Worm (Caenorhabditis elegans) whole organism, L1 larva: ENCODE data around the gene mogs-1.

Source experiments
- C04F5.9 ChIP-seq: sonication (generic microtip); optimal IDR thresholded peaks from 2 replicates; lab custom pipeline; 2016; ENCODE audit warnings: missing genetic modification characterization, missing compliant biosample characterization
- C16A3.4 ChIP-seq: fragments of 150-350 bp; optimal IDR thresholded peaks from 2 replicates; lab custom pipeline; 2014; ENCODE audit warnings: missing biosample characterization, missing genetic modification characterization
- C34B4.2 ChIP-seq: sonication (generic microtip); optimal IDR thresholded peaks from 2 replicates; lab custom pipeline; 2017; ENCODE audit warnings: mild to moderate bottlenecking, missing genetic modification characterization, missing compliant biosample characterization
- aha-1 ChIP-seq: fragments of 150-350 bp; optimal IDR thresholded peaks from 2 replicates; lab custom pipeline; 2014; ENCODE audit warnings: missing biosample characterization, missing genetic modification characterization
- alr-1 ChIP-seq: fragments of 200-800 bp; sonication (Bioruptor generic); optimal IDR thresholded peaks from 2 replicates; lab custom pipeline; 2018; ENCODE audit warnings: borderline replicate concordance, mild to moderate bottlenecking, missing genetic modification characterization, missing compliant biosample characterization
- aly-2 ChIP-seq: fragments of 150-350 bp; optimal IDR thresholded peaks from 2 replicates; lab custom pipeline; 2014; ENCODE audit warnings: missing biosample characterization, missing genetic modification characterization
- ama-1 ChIP-seq: fragments of 150-350 bp; optimal IDR thresholded peaks from 2 replicates; lab custom pipeline; 2014
- ceh-63 ChIP-seq: fragments of 200-800 bp; sonication (Bioruptor generic); optimal IDR thresholded peaks from 2 replicates; lab custom pipeline; 2018; ENCODE audit warnings: mild to moderate bottlenecking, missing genetic modification characterization, missing compliant biosample characterization
- ceh-8 ChIP-seq: fragments of 200-800 bp; sonication (Bioruptor generic); optimal IDR thresholded peaks from 2 replicates; lab custom pipeline; 2018; ENCODE audit warnings: mild to moderate bottlenecking, missing genetic modification characterization, moderate library complexity, missing compliant biosample characterization
- ceh-88 ChIP-seq: fragments of 200-800 bp; sonication (Bioruptor generic); IDR thresholded peaks from 2 replicates; pipeline ENCODE4 v1.3.6; 2022; ENCODE audit warnings: missing genetic modification characterization, missing compliant biosample characterization
- ceh-90 ChIP-seq: sonication (generic microtip); optimal IDR thresholded peaks from 2 replicates; lab custom pipeline; 2016; ENCODE audit warnings: missing genetic modification characterization, missing compliant biosample characterization
- dpl-1 ChIP-seq, 3 experiments: fragments of 150-350 bp in 2 of 3; sonication (generic microtip) in 1 of 3; optimal IDR thresholded peaks; 2 replicates each; lab custom pipeline; 2014 to 2017; ENCODE audit warnings: missing biosample characterization in 3 of 3, missing genetic modification characterization in 3 of 3, missing genetic modification reagents in 3 of 3
- dsc-1 ChIP-seq: sonication (generic microtip); optimal IDR thresholded peaks from 2 replicates; lab custom pipeline; 2016; ENCODE audit warnings: mild to moderate bottlenecking, missing genetic modification characterization, missing compliant biosample characterization
- efl-1 ChIP-seq, 4 experiments: fragments of 150-350 bp; optimal IDR thresholded peaks in 3 of 4; peaks in 1 of 4; 1 replicate in 1 of 4; 2 replicates in 3 of 4; lab custom pipeline; 2014; ENCODE audit warnings: missing biosample characterization in 2 of 4, missing genetic modification characterization in 2 of 4, missing genetic modification reagents in 2 of 4
- efl-3 ChIP-seq: fragments of 200-800 bp; sonication (Bioruptor generic); optimal IDR thresholded peaks from 2 replicates; lab custom pipeline; 2018; ENCODE audit warnings: mild to moderate bottlenecking, missing genetic modification characterization, missing compliant biosample characterization
- ets-5 ChIP-seq: fragments of 200-800 bp; sonication (Bioruptor generic); IDR thresholded peaks from 2 replicates; pipeline ENCODE4 v1.3.6; 2022; ENCODE audit warnings: missing genetic modification characterization, missing compliant biosample characterization
- fkh-8 ChIP-seq: sonication (generic microtip); optimal IDR thresholded peaks from 2 replicates; lab custom pipeline; 2016; ENCODE audit warnings: mild to moderate bottlenecking, missing genetic modification characterization, missing compliant biosample characterization
- hlh-17 ChIP-seq: fragments of 200-800 bp; sonication (Bioruptor generic); optimal IDR thresholded peaks from 2 replicates; lab custom pipeline; 2018; ENCODE audit warnings: missing genetic modification characterization, mild to moderate bottlenecking, missing compliant biosample characterization, moderate library complexity, borderline replicate concordance
- hlh-4 ChIP-seq: sonication (generic microtip); optimal IDR thresholded peaks from 2 replicates; lab custom pipeline; 2016; ENCODE audit warnings: mild to moderate bottlenecking, missing genetic modification characterization, missing compliant biosample characterization
- hpl-2 ChIP-seq: fragments of 150-350 bp; optimal IDR thresholded peaks from 2 replicates; lab custom pipeline; 2014; ENCODE audit warnings: missing biosample characterization, missing genetic modification reagents, missing genetic modification characterization
- irx-1 ChIP-seq: sonication (generic microtip); optimal IDR thresholded peaks from 2 replicates; lab custom pipeline; 2016; ENCODE audit warnings: missing genetic modification characterization, missing compliant biosample characterization
- isw-1 ChIP-seq: fragments of 200-800 bp; sonication (Bioruptor generic); IDR thresholded peaks from 2 replicates; pipeline ENCODE4 v1.3.6; 2022; ENCODE audit warnings: missing genetic modification characterization, missing compliant biosample characterization
- lin-13 ChIP-seq: fragments of 150-350 bp; optimal IDR thresholded peaks from 2 replicates; lab custom pipeline; 2014; ENCODE audit warnings: missing biosample characterization, missing genetic modification reagents, missing genetic modification characterization
- lin-15B ChIP-seq: fragments of 150-350 bp; sonication (generic microtip); optimal IDR thresholded peaks from 3 replicates; lab custom pipeline; 2014; ENCODE audit warnings: missing biosample characterization, missing genetic modification characterization
- lin-35 ChIP-seq, 2 experiments: fragments of 150-350 bp; optimal IDR thresholded peaks; 2 replicates each; lab custom pipeline; 2014; ENCODE audit warnings: missing biosample characterization in 2 of 2, missing genetic modification characterization in 2 of 2, missing genetic modification reagents in 2 of 2
- lsy-2 ChIP-seq, 2 experiments: fragments of 150-350 bp; optimal IDR thresholded peaks; 2 replicates each; lab custom pipeline; 2014; ENCODE audit warnings: missing biosample characterization in 2 of 2, missing genetic modification characterization in 2 of 2
- mab-9 ChIP-seq: fragments of 200-800 bp; sonication (Bioruptor generic); IDR thresholded peaks from 2 replicates; pipeline ENCODE4 v1.3.6; 2022; ENCODE audit warnings: missing genetic modification reagents, missing genetic modification characterization, missing compliant biosample characterization
- mdl-1 ChIP-seq, 2 experiments: fragments of 150-350 bp; optimal IDR thresholded peaks; 2 replicates each; lab custom pipeline; 2014 to 2017; ENCODE audit warnings: missing biosample characterization in 2 of 2, missing genetic modification characterization in 2 of 2, inconsistent platforms in 1 of 2
- mef-2 ChIP-seq: fragments of 150-350 bp; optimal IDR thresholded peaks from 2 replicates; lab custom pipeline; 2014; ENCODE audit warnings: missing biosample characterization, missing genetic modification characterization
- mep-1 ChIP-seq: fragments of 150-350 bp; optimal IDR thresholded peaks from 2 replicates; lab custom pipeline; 2014; ENCODE audit warnings: missing biosample characterization, missing genetic modification characterization
- nhr-11 ChIP-seq: fragments of 150-350 bp; optimal IDR thresholded peaks from 2 replicates; lab custom pipeline; 2014; ENCODE audit warnings: missing biosample characterization, missing genetic modification characterization
- nhr-19 ChIP-seq: fragments of 200-800 bp; sonication (Bioruptor generic); conservative IDR thresholded peaks from 2 replicates; pipeline ENCODE4 v1.3.6; 2022; ENCODE audit warnings: missing genetic modification characterization, missing compliant biosample characterization
- nhr-28 ChIP-seq: fragments of 150-350 bp; optimal IDR thresholded peaks from 2 replicates; lab custom pipeline; 2014; ENCODE audit warnings: missing biosample characterization, missing genetic modification characterization
- nhr-71 ChIP-seq: sonication (generic microtip); optimal IDR thresholded peaks from 2 replicates; lab custom pipeline; 2016; ENCODE audit warnings: mild to moderate bottlenecking, missing genetic modification characterization, moderate library complexity, missing compliant biosample characterization
- nhr-76 ChIP-seq: sonication (generic microtip); optimal IDR thresholded peaks from 2 replicates; lab custom pipeline; 2017; ENCODE audit warnings: missing biosample characterization, missing genetic modification characterization
- nhr-77 ChIP-seq: fragments of 150-350 bp; optimal IDR thresholded peaks from 2 replicates; lab custom pipeline; 2014; ENCODE audit warnings: missing biosample characterization, missing genetic modification characterization
- nhr-84 ChIP-seq: sonication (generic microtip); optimal IDR thresholded peaks from 2 replicates; lab custom pipeline; 2017; ENCODE audit warnings: missing biosample characterization, missing genetic modification characterization
- nhr-85 ChIP-seq: sonication (generic microtip); peaks from one replicate; lab custom pipeline; 2016; ENCODE audit warnings: missing genetic modification characterization, inconsistent platforms, missing compliant biosample characterization
- nhr-90 ChIP-seq: sonication (generic microtip); optimal IDR thresholded peaks from 2 replicates; lab custom pipeline; 2016; ENCODE audit warnings: mild to moderate bottlenecking, missing genetic modification characterization, missing compliant biosample characterization; ENCODE audit not compliant: poor library complexity
- pax-3 ChIP-seq: fragments of 200-800 bp; sonication (Bioruptor generic); optimal IDR thresholded peaks from 2 replicates; lab custom pipeline; 2018; ENCODE audit warnings: mild to moderate bottlenecking, missing genetic modification characterization, moderate library complexity, missing compliant biosample characterization
- snpc-4 ChIP-seq: fragments of 150-350 bp; optimal IDR thresholded peaks from 2 replicates; lab custom pipeline; 2014; ENCODE audit warnings: missing biosample characterization, missing genetic modification characterization
- sox-4 ChIP-seq: sonication (generic microtip); optimal IDR thresholded peaks from 2 replicates; lab custom pipeline; 2016; ENCODE audit warnings: missing genetic modification characterization, missing compliant biosample characterization
- sptf-1 ChIP-seq: fragments of 150-350 bp; optimal IDR thresholded peaks from 2 replicates; lab custom pipeline; 2014; ENCODE audit warnings: missing biosample characterization, missing genetic modification characterization
- swsn-7 ChIP-seq: sonication (generic microtip); optimal IDR thresholded peaks from 2 replicates; lab custom pipeline; 2016; ENCODE audit warnings: missing genetic modification characterization, missing compliant biosample characterization
- unc-30 ChIP-seq: sonication (generic microtip); optimal IDR thresholded peaks from 2 replicates; lab custom pipeline; 2017; ENCODE audit warnings: missing biosample characterization, missing genetic modification characterization
- unc-98 ChIP-seq: fragments of 200-800 bp; sonication (Bioruptor generic); IDR thresholded peaks from 2 replicates; pipeline ENCODE4 v1.3.6; 2022; ENCODE audit warnings: missing genetic modification characterization, missing compliant biosample characterization
- vab-15 ChIP-seq: sonication (generic microtip); optimal IDR thresholded peaks from 2 replicates; lab custom pipeline; 2017; ENCODE audit warnings: missing genotype, mild to moderate bottlenecking, missing genetic modification characterization, missing compliant biosample characterization
- ztf-11 ChIP-seq, 2 experiments: sonication (generic microtip); optimal IDR thresholded peaks; 2 replicates each; lab custom pipeline; 2016 to 2017; ENCODE audit warnings: missing genetic modification characterization in 2 of 2, missing biosample characterization in 1 of 2, missing compliant biosample characterization in 1 of 2

mogs-1 gene

DNA sequence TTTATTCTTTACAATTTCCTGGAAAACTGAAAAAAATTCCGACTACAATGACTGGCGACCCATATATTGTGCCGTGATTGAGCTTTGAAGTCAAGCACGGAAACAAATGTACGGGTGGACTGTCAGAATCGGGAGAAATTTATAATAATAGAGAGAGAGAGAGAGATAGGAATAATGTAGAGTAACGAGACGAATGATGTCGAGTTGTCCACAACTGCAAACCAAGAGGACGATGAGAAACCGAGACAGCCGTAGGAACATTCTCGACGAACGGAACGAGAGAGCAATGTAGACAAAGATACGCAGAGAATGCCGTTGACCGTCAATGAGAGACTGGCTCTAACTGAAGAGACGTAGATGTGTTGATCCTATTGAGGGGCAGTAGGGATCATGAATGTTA lies 5.8 kb upstream of the mogs-1 start (continued):
- TF ChIP-seq ama-1 (lab: Kevin White, UChicago) (peak; percentile 65), nhr-28 (tag; lab: Kevin White, UChicago) (no peak), pax-3 (tag; lab: Kevin White, UChicago) (no peak), hlh-4 (tag; lab: Kevin White, UChicago) (no peak), lin-15B (tag; lab: Kevin White, UChicago) (no peak), hpl-2 (GFP tag; lab: Kevin White, UChicago) (no peak), nhr-11 (tag; lab: Kevin White, UChicago) (no peak), dsc-1 (tag; lab: Kevin White, UChicago) (peak; percentile 66), nhr-85 (tag; lab: Kevin White, UChicago) (peak; percentile 90), aly-2 (tag; lab: Kevin White, UChicago) (peak; percentile 74), C04F5.9 (tag; lab: Kevin White, UChicago) (no peak), ceh-8 (GFP tag; lab: Kevin White, UChicago) (no peak), mef-2 (tag; lab: Kevin White, UChicago) (peak; percentile 54), mep-1 (tag; lab: Kevin White, UChicago) (peak; percentile 92), efl-3 (GFP tag; lab: Kevin White, UChicago) (no peak), nhr-90 (peak; percentile 71), nhr-19 (GFP tag; lab: Robert Waterston, UW) (peak; percentile 81), nhr-76 (tag; lab: Kevin White, UChicago) (no peak), unc-98 (GFP tag; lab: Robert Waterston, UW) (no peak), alr-1 (tag; lab: Kevin White, UChicago) (no peak), efl-1 (optimal IDR thresholded peaks at IDR 0.05; lab: Kevin White, UChicago) (peak; percentile 62 to 66), efl-1 (GFP tag; optimal IDR thresholded peaks at IDR 0.05 in 1 of 2; lab: Kevin White, UChicago) (peak; percentile 15 to 91), lin-13 (GFP tag; lab: Kevin White, UChicago) (peak; percentile 73), ceh-63 (GFP tag; lab: Kevin White, UChicago) (no peak), ceh-88 (GFP tag; lab: Robert Waterston, UW) (peak; percentile 56), ceh-90 (tag; lab: Kevin White, UChicago) (no peak), lsy-2 (tag; optimal IDR thresholded peaks at IDR 0.05; lab: Kevin White, UChicago) (peak; percentile 78 to 81), mdl-1 (tag; optimal IDR thresholded peaks at IDR 0.05; lab: Kevin White, UChicago) (peak in 1 of 2 experiments; percentile 72), nhr-77 (tag; lab: Kevin White, UChicago) (peak; percentile 71), ztf-11 (tag; optimal IDR thresholded peaks at IDR 0.05; lab: Kevin White, UChicago) (peak in 1 of 2 experiments; percentile 73), fkh-8 (tag; lab: Kevin White, UChicago) (peak; percentile 68), C34B4.2 (tag; lab: Kevin White, UChicago) (no peak), isw-1 (GFP tag; lab: Robert Waterston, UW) (no peak), mab-9 (0 out of 2 replicates have a peak, but pooled peaks have one; percentile 31), sptf-1 (no peak)
- TF ChIP-seq, all 84 proteins: peak for 48

DNA sequence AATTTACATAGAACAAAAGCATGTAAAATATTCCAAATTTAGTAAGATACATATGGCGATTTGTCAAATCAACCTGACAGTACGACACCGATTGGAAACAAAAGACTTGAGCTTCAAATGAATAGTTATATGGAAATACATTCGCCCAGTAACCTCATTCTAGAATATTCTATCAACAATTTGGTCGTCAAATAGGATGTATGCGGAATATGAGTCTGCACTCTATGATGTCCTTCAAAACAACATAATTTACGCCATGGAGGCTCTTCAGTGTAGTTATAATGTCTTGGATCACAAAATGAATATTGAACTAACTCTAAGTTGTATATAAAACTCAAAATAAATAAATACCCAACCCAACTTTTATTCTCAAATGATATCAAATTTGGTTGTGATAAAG lies 4.9 kb upstream of the mogs-1 start:
- TF ChIP-seq irx-1 (tag; lab: Kevin White, UChicago) (no peak), lin-35 (GFP tag; optimal IDR thresholded peaks at IDR 0.05; lab: Kevin White, UChicago) (peak; percentile 35 to 61), ets-5 (GFP tag; lab: Robert Waterston, UW) (no peak), mab-9 (no peak), nhr-11 (tag; lab: Kevin White, UChicago) (no peak), unc-30 (tag; lab: Kevin White, UChicago) (no peak), ceh-8 (GFP tag; lab: Kevin White, UChicago) (no peak), alr-1 (tag; lab: Kevin White, UChicago) (no peak), aha-1 (no peak), hlh-4 (tag; lab: Kevin White, UChicago) (no peak), aly-2 (tag; lab: Kevin White, UChicago) (no peak), isw-1 (GFP tag; lab: Robert Waterston, UW) (0 out of 2 replicates have a peak, but pooled peaks have one; percentile 9), vab-15 (no peak), sox-4 (no peak), swsn-7 (peak; percentile 66), dpl-1 (GFP tag; optimal IDR thresholded peaks at IDR 0.05; lab: Kevin White, UChicago) (peak in 2 of 3 experiments; percentile 28 to 36), nhr-76 (tag; lab: Kevin White, UChicago) (no peak), ama-1 (lab: Kevin White, UChicago) (no peak), hpl-2 (GFP tag; lab: Kevin White, UChicago) (no peak), C16A3.4 (tag; lab: Kevin White, UChicago) (peak; percentile 8), nhr-85 (tag; lab: Kevin White, UChicago) (no peak), lin-13 (GFP tag; lab: Kevin White, UChicago) (peak; percentile 60), snpc-4 (no peak), unc-98 (GFP tag; lab: Robert Waterston, UW) (no peak), mef-2 (tag; lab: Kevin White, UChicago) (no peak), hlh-17 (no peak), nhr-71 (tag; lab: Kevin White, UChicago) (peak; percentile 65), nhr-84 (tag; lab: Kevin White, UChicago) (no peak), C34B4.2 (tag; lab: Kevin White, UChicago) (no peak), ztf-11 (tag; optimal IDR thresholded peaks at IDR 0.05; lab: Kevin White, UChicago) (peak in 1 of 2 experiments; percentile 42), mdl-1 (tag; optimal IDR thresholded peaks at IDR 0.05; lab: Kevin White, UChicago) (no peak)
